Worm (Caenorhabditis elegans) whole organism, L1 larva: ENCODE results near the gene F57A8.6.

ENCODE experiments used
- mdl-1 ChIP-seq, 2 experiments: fragments of 150-350 bp; optimal IDR thresholded peaks; 2 replicates each; lab custom pipeline; 2014 to 2017; ENCODE audit warnings: missing biosample characterization in 2 of 2, missing genetic modification characterization in 2 of 2, inconsistent platforms in 1 of 2
- snpc-4 ChIP-seq: fragments of 150-350 bp; optimal IDR thresholded peaks from 2 replicates; lab custom pipeline; 2014; ENCODE audit warnings: missing biosample characterization, missing genetic modification characterization

- TF ChIP-seq mdl-1 (tag; optimal IDR thresholded peaks at IDR 0.05; lab: Kevin White, UChicago) (no peak), snpc-4 (tag; lab: Kevin White, UChicago) (no peak)
These were observed 49.0 kb upstream of the F57A8.6 start, which contains the start of gene srxa-19 for ce11 chrV:10122670-10123069.
